Fruit fly (Drosophila melanogaster): Measurements from ENCODE around the gene rdgA.

Gene rdgA

DNA sequence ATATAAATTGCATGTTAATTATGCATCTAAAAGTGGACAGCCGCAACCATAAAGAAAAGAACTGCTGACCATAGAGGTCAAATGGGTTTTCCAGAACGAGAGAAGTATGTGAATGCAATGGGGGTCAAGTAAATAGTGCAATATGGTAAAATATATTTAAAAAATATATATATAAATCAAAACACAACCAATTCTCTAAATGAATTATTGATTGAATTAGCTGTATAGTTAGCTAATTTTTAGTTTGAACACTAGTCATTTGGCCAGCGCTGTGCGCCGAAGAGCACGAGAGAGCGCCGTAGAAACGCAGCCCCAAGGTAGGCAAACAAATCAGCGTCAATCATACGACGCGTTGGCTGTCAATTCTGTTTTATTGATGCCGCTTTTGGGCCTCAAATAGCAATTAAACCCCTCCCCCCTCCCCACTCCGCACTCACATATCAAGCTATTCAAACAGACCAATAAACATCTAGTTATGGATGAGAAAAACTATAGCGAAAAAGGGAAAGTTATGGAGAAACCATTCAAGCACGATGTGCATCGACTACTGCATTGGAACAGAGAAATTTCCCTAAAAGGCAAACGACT, 27.8 kb upstream of the rdgA start (continued):
- TF ChIP-seq CG30020 (tag; optimal IDR thresholded peaks at IDR 0.05) (peak; percentile 26), Trl (optimal IDR thresholded peaks at IDR 0.05) (no peak), Trl (GFP tag; optimal IDR thresholded peaks at IDR 0.05) (no peak), insv (GFP tag; optimal IDR thresholded peaks at IDR 0.05) (peak in 1 of 2 experiments; percentile 3), Opbp (GFP tag; IDR thresholded peaks at IDR 0.05; ENCODE audit: partially characterized antibody) (no peak), ro (GFP tag; IDR thresholded peaks at IDR 0.05) (0 out of 2 replicates have a peak, but pooled peaks have one; percentile 16), CG33213 (GFP tag; optimal IDR thresholded peaks at IDR 0.05) (no peak), dati (GFP tag; IDR thresholded peaks at IDR 0.05) (peak; percentile 64; the same call in 1 of the 2 replicates), odd (GFP tag; optimal IDR thresholded peaks at IDR 0.05) (peak; percentile 70), bigmax (GFP tag; optimal IDR thresholded peaks at IDR 0.05) (no peak), cwo (GFP tag; optimal IDR thresholded peaks at IDR 0.05) (peak; percentile 76), Neu2 (GFP tag; optimal IDR thresholded peaks at IDR 0.05; ENCODE audit: borderline replicate concordance) (no peak), fd3F (GFP tag; optimal IDR thresholded peaks at IDR 0.05) (peak; percentile 75), CG3281 (GFP tag; optimal IDR thresholded peaks at IDR 0.05) (peak; percentile 81), ATbp (GFP tag; optimal IDR thresholded peaks at IDR 0.05) (peak; percentile 83), prd (optimal IDR thresholded peaks at IDR 0.05) (no peak), prd (GFP tag; IDR thresholded peaks at IDR 0.05) (peak; percentile 92), CG30431 (GFP tag; optimal IDR thresholded peaks at IDR 0.05) (peak; percentile 63), sisA (GFP tag; IDR thresholded peaks at IDR 0.05) (peak; percentile 85), D19B (GFP tag; optimal IDR thresholded peaks at IDR 0.05) (peak; percentile 52), Xrp1 (GFP tag; IDR thresholded peaks at IDR 0.05) (peak; percentile 92), Usf (GFP tag; optimal IDR thresholded peaks at IDR 0.05) (peak; percentile 26), caup (GFP tag; optimal IDR thresholded peaks at IDR 0.05; ENCODE audit: severe bottlenecking) (peak; percentile 82), Lpt (GFP tag; optimal IDR thresholded peaks at IDR 0.05) (no peak), CG32767 (GFP tag; IDR thresholded peaks at IDR 0.05) (peak; percentile 75), YL-1 (GFP tag; optimal IDR thresholded peaks at IDR 0.05) (no peak), onecut (GFP tag; IDR thresholded peaks at IDR 0.05) (peak; percentile 80), CG17612 (GFP tag; IDR thresholded peaks at IDR 0.05) (peak; percentile 68), seq (GFP tag; IDR thresholded peaks at IDR 0.05) (peak; percentile 88), CG8359 (GFP tag; optimal IDR thresholded peaks at IDR 0.05; ENCODE audit: borderline replicate concordance) (peak; percentile 73), row (GFP tag; IDR thresholded peaks at IDR 0.05) (peak; percentile 90), da (GFP tag; optimal IDR thresholded peaks at IDR 0.05) (no peak), CG15696 (tag; optimal IDR thresholded peaks at IDR 0.05) (peak; percentile 49), Eip74EF (GFP tag; optimal IDR thresholded peaks at IDR 0.05) (peak in 1 of 2 experiments; percentile 79), ranshi (GFP tag; IDR thresholded peaks at IDR 0.05) (peak; percentile 90), CG18011 (GFP tag; optimal IDR thresholded peaks at IDR 0.05) (peak; percentile 54), CG12659 (GFP tag; optimal IDR thresholded peaks at IDR 0.05) (peak; percentile 82), br (optimal IDR thresholded peaks at IDR 0.05) (no peak), CG4404 (GFP tag; IDR thresholded peaks at IDR 0.05) (peak; percentile 50), hb (GFP tag; IDR thresholded peaks at IDR 0.05; ENCODE audit: partially characterized antibody) (no peak), Xbp1 (GFP tag; optimal IDR thresholded peaks at IDR 0.05) (peak; percentile 79), CG14667 (GFP tag; IDR thresholded peaks at IDR 0.05) (peak; percentile 82), CG12769 (tag; optimal IDR thresholded peaks at IDR 0.05) (peak; percentile 66), sima (GFP tag; optimal IDR thresholded peaks at IDR 0.05) (no peak), fd96Cb (tag; optimal IDR thresholded peaks at IDR 0.05) (peak; percentile 83), sim (GFP tag; IDR thresholded peaks at IDR 0.05) (peak; percentile 80), lola (GFP tag; optimal IDR thresholded peaks at IDR 0.05) (peak in 1 of 3 experiments; percentile 73), corto (GFP tag; optimal IDR thresholded peaks at IDR 0.05) (no peak), CG9876 (GFP tag; optimal IDR thresholded peaks at IDR 0.05) (no peak), Hr3 (GFP tag; optimal IDR thresholded peaks at IDR 0.05) (peak; percentile 74)

Measured in whole organism, embryonic.